Fruit fly (Drosophila melanogaster): ENCODE results near the gene CG5687.

CG5687 gene

dm6 chr3L:1964599-1965143 is 25.8 kb upstream of the CG5687 start:
- TF ChIP-seq net (GFP tag; optimal IDR thresholded peaks at IDR 0.05) (no peak), CG8319 (GFP tag; optimal IDR thresholded peaks at IDR 0.05) (no peak), Blimp-1 (GFP tag; optimal IDR thresholded peaks at IDR 0.05) (no peak), fkh (GFP tag; optimal IDR thresholded peaks at IDR 0.05) (no peak), Lpt (GFP tag; optimal IDR thresholded peaks at IDR 0.05) (no peak), vri (GFP tag; optimal IDR thresholded peaks at IDR 0.05) (peak; percentile 49)

- TF ChIP-seq Smox (GFP tag; optimal IDR thresholded peaks at IDR 0.05) (no peak), dac (GFP tag; optimal IDR thresholded peaks at IDR 0.05) (no peak), ss (GFP tag; optimal IDR thresholded peaks at IDR 0.05) (no peak), svp (GFP tag) (no peak), CG10669 (GFP tag; optimal IDR thresholded peaks at IDR 0.05) (no peak), Lpt (GFP tag; optimal IDR thresholded peaks at IDR 0.05) (no peak), fd85E (GFP tag; optimal IDR thresholded peaks at IDR 0.05) (no peak), CG3919 (GFP tag; optimal IDR thresholded peaks at IDR 0.05) (no peak), Eip78C (GFP tag) (peak; percentile 34), CG8119 (GFP tag; IDR thresholded peaks at IDR 0.05) (no peak), fkh (GFP tag; optimal IDR thresholded peaks at IDR 0.05) (peak; percentile 8), CG16779 (tag; optimal IDR thresholded peaks at IDR 0.05) (no peak), Eip93F (GFP tag; optimal IDR thresholded peaks at IDR 0.05) (peak; percentile 36), CG6808 (GFP tag; optimal IDR thresholded peaks at IDR 0.05) (no peak), Hr39 (GFP tag; optimal IDR thresholded peaks at IDR 0.05) (no peak), CG11762 (GFP tag; optimal IDR thresholded peaks at IDR 0.05; ENCODE audit: insufficient read depth) (no peak), CG34406 (GFP tag; optimal IDR thresholded peaks at IDR 0.05) (no peak), OdsH (GFP tag; optimal IDR thresholded peaks at IDR 0.05) (no peak), CG9139 (GFP tag; optimal IDR thresholded peaks at IDR 0.05) (no peak)
These were observed 25.2 kb upstream of the CG5687 start, which contains the start of gene mv for dm6 chr3L:1964099-1964498. Gene mv, minus strand, starts transcription at chr3L:1964178.

dm6 chr3L:1962964-1963363 is 24.1 kb upstream of the CG5687 start, which contains the start of gene SCOT:
Gene SCOT, plus strand, starts transcription at chr3L:1963143.
- TF ChIP-seq CG3032 (tag; optimal IDR thresholded peaks at IDR 0.05) (peak; percentile 92), eg (GFP tag; IDR thresholded peaks at IDR 0.05) (peak; percentile 98), CG11762 (GFP tag; optimal IDR thresholded peaks at IDR 0.05; ENCODE audit: insufficient read depth) (peak; percentile 91), CG6792 (GFP tag; optimal IDR thresholded peaks at IDR 0.05) (peak; percentile 94), CG31627 (GFP tag; optimal IDR thresholded peaks at IDR 0.05) (peak; percentile 94), CG8119 (GFP tag; IDR thresholded peaks at IDR 0.05) (peak; percentile 98), CG6163 (GFP tag; IDR thresholded peaks at IDR 0.05) (peak; percentile 98), Gug (GFP tag; IDR thresholded peaks at IDR 0.05) (peak; percentile 97), topi (GFP tag; optimal IDR thresholded peaks at IDR 0.05) (peak; percentile 87), CG11294 (GFP tag; IDR thresholded peaks at IDR 0.05) (peak; percentile 96), Lpt (GFP tag; optimal IDR thresholded peaks at IDR 0.05) (peak; percentile 96), CG10631 (GFP tag; optimal IDR thresholded peaks at IDR 0.05) (peak; percentile 95), CG6854 (GFP tag; optimal IDR thresholded peaks at IDR 0.05) (no peak), CG32006 (GFP tag; optimal IDR thresholded peaks at IDR 0.05) (peak; percentile 97), achi (GFP tag; optimal IDR thresholded peaks at IDR 0.05) (peak; percentile 95), CG11902 (GFP tag; optimal IDR thresholded peaks at IDR 0.05) (peak; percentile 88), CG8632 (GFP tag; optimal IDR thresholded peaks at IDR 0.05) (peak; percentile 90), Blimp-1 (GFP tag; optimal IDR thresholded peaks at IDR 0.05) (peak; percentile 54), fd59A (GFP tag; optimal IDR thresholded peaks at IDR 0.05) (peak; percentile 91), vri (GFP tag; optimal IDR thresholded peaks at IDR 0.05) (peak; percentile 87), CG1621 (tag; optimal IDR thresholded peaks at IDR 0.05) (peak; percentile 93), Eip93F (GFP tag; optimal IDR thresholded peaks at IDR 0.05) (peak; percentile 44), Hr4 (GFP tag; optimal IDR thresholded peaks at IDR 0.05) (peak; percentile 99), CG15336 (GFP tag; IDR thresholded peaks at IDR 0.05) (peak; percentile 99), Sox15 (GFP tag; optimal IDR thresholded peaks at IDR 0.05) (peak; percentile 86), spab (GFP tag; optimal IDR thresholded peaks at IDR 0.05) (peak; percentile 88), Eip75B (GFP tag; optimal IDR thresholded peaks at IDR 0.05) (peak; percentile 95), ss (GFP tag; optimal IDR thresholded peaks at IDR 0.05) (peak in 1 of 2 experiments; percentile 82), Ets96B (tag; optimal IDR thresholded peaks at IDR 0.05) (peak; percentile 93), OdsH (GFP tag; optimal IDR thresholded peaks at IDR 0.05) (peak; percentile 97), pdm3 (GFP tag; optimal IDR thresholded peaks at IDR 0.05) (peak; percentile 97), Sox102F (GFP tag; optimal IDR thresholded peaks at IDR 0.05) (peak; percentile 92), CG4318 (GFP tag; optimal IDR thresholded peaks at IDR 0.05) (no peak)

Data from whole organism, prepupa.